Worm (Caenorhabditis elegans): Measurements from ENCODE around the gene kqt-1.

DNA sequence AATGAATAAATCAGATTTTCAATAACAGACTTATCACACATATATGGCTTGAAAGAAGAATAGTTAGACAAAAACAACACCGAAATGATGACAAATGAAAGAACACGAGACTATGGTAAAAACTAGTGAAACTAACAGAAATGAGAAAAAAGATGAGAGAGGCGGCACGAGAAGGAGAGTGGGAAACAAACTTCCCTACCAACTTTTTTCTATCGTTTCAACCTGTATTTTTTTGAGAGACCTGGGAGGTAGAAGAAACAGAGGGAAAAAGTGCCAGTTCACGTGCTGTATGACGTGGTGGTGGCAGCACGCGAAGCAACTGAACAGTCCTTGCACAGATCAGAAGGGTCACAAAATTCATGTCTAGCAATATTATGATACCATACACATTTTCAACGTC lies 24.0 kb downstream of the kqt-1 start:
- TF ChIP-seq him-1 (tag; optimal IDR thresholded peaks at IDR 0.05) (no peak), W03F9.2 (tag; optimal IDR thresholded peaks at IDR 0.05) (no peak), dao-5 (tag; optimal IDR thresholded peaks at IDR 0.05) (no peak)

Measured in whole organism, L4/young adult.